Fruit fly (Drosophila melanogaster): ENCODE results near the gene CG34178.

DNA sequence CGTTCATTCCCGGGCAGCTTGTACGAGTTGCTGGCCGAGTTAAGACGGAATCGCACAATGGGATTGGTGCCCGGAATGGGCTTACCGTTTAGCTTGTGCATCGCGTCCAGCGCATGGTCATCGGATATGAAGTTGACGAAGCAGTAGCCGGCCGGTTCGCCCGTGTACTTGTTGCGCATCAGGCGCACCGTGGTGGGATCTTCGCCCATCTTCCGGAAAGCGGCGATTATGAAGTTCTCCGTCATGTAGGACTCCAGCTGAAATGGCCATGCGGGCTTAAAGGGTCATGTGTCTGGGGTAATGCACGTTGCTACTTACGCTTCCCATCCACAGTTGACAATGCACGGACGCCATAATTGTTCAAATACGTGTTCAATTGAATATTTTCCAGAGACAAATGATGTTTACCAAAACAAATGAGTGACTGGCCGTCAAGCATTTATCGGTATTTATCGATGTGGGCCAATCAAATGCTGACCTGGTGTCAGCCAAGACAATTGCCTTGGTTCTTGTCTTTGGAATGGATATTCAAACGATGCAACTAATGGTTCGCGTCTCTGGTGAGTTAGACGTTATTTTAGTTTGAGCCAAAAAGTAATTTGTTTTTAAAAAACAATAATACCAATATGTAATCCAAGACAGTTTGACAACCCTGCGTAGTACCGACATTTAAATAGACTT, 20.4 kb downstream of the CG34178 start, which contains the start of the genes Secp43 and ND-B8:
- TF ChIP-seq Hr4 (GFP tag; optimal IDR thresholded peaks at IDR 0.05) = no peak
- TF ChIP-seq CG32006 (GFP tag; optimal IDR thresholded peaks at IDR 0.05) = no peak
- no peak for TF ChIP-seq topi (GFP tag; optimal IDR thresholded peaks at IDR 0.05)
- no peak for TF ChIP-seq salr (GFP tag; optimal IDR thresholded peaks at IDR 0.05)
- no peak for TF ChIP-seq CG3919 (GFP tag; optimal IDR thresholded peaks at IDR 0.05)
- TF ChIP-seq CG6808 (GFP tag; optimal IDR thresholded peaks at IDR 0.05) = peak; percentile 13
- no peak for TF ChIP-seq CG8319 (GFP tag; optimal IDR thresholded peaks at IDR 0.05)
- TF ChIP-seq Smox (GFP tag; optimal IDR thresholded peaks at IDR 0.05) = no peak
- TF ChIP-seq CG8119 (GFP tag; IDR thresholded peaks at IDR 0.05) = no peak
- TF ChIP-seq fd85E (GFP tag; optimal IDR thresholded peaks at IDR 0.05) = no peak
- TF ChIP-seq Hr39 (GFP tag; optimal IDR thresholded peaks at IDR 0.05) = no peak
- TF ChIP-seq CG9139 (GFP tag; optimal IDR thresholded peaks at IDR 0.05) = no peak
